Fruit fly (Drosophila melanogaster) whole organism, embryonic: Measurements from ENCODE around the gene CG6693.
A peak's percentile ranks its signal among the peaks of the same experiment; 100 is the strongest.

Experiments used
- CG10274 ChIP-seq: fragments of 200-800 bp; sonication (Bioruptor generic); optimal IDR thresholded peaks from 3 replicates; lab custom pipeline; 2017; ENCODE audit warnings: missing biosample characterization, mild to moderate bottlenecking, missing genetic modification characterization
- CG10366 ChIP-seq: fragments of 200-800 bp; sonication (Bioruptor generic); IDR thresholded peaks from 2 replicates; pipeline ENCODE4 v1.3.6; 2022; ENCODE audit warnings: missing biosample characterization, missing genetic modification characterization
- CG12071 ChIP-seq: fragments of 200-800 bp; sonication (Bioruptor generic); optimal IDR thresholded peaks from 3 replicates; lab custom pipeline; 2018; ENCODE audit warnings: missing biosample characterization, mild to moderate bottlenecking, missing genetic modification characterization
- CG12236 ChIP-seq: fragments of 200-800 bp; sonication (Bioruptor generic); optimal IDR thresholded peaks from 2 replicates; lab custom pipeline; 2016; ENCODE audit warnings: missing biosample characterization, missing genetic modification characterization
- CG12942 ChIP-seq: fragments of 200-800 bp; sonication (Bioruptor generic); optimal IDR thresholded peaks from 3 replicates; lab custom pipeline; 2016; ENCODE audit warnings: missing biosample characterization, missing genetic modification characterization
- CG1647 ChIP-seq: fragments of 200-800 bp; sonication (Bioruptor generic); optimal IDR thresholded peaks from 3 replicates; lab custom pipeline; 2016; ENCODE audit warnings: missing biosample characterization, missing genetic modification characterization
- CG2889 ChIP-seq: fragments of 200-800 bp; sonication (Bioruptor generic); IDR thresholded peaks from 3 replicates; pipeline ENCODE4 v1.3.6; 2022; ENCODE audit warnings: missing biosample characterization, missing genetic modification characterization
- CG31388 ChIP-seq: fragments of 200-800 bp; sonication (Bioruptor generic); optimal IDR thresholded peaks from 2 replicates; lab custom pipeline; 2016; ENCODE audit warnings: missing biosample characterization, missing genetic modification characterization
- CG3726 ChIP-seq: fragments of 200-800 bp; sonication (Bioruptor generic); IDR thresholded peaks from 3 replicates; pipeline ENCODE4, ENCODE4 v1.3.6; 2022; ENCODE audit warnings: missing biosample characterization, missing genetic modification characterization
- CG3847 ChIP-seq: fragments of 200-800 bp; sonication (Bioruptor generic); IDR thresholded peaks from 2 replicates; pipeline ENCODE4 v1.3.6; 2022; ENCODE audit warnings: missing biosample characterization, missing genetic modification characterization
- CG42726 ChIP-seq: fragments of 200-800 bp; sonication (Bioruptor generic); IDR thresholded peaks from 2 replicates; pipeline ENCODE4 v1.3.6; 2022; ENCODE audit warnings: missing biosample characterization, missing genetic modification characterization; ENCODE audit not compliant: partially characterized antibody
- CG4360 ChIP-seq: fragments of 200-800 bp; sonication (Bioruptor generic); IDR thresholded peaks from 2 replicates; pipeline ENCODE4 v1.3.6; 2022; ENCODE audit warnings: missing biosample characterization, missing genetic modification characterization
- CG4730 ChIP-seq: fragments of 200-800 bp; sonication (Bioruptor generic); IDR thresholded peaks from 2 replicates; pipeline ENCODE4 v1.3.6; 2022; ENCODE audit warnings: missing biosample characterization, missing genetic modification characterization
- CG6689 ChIP-seq: fragments of 200-800 bp; sonication (Bioruptor generic); IDR thresholded peaks from 2 replicates; pipeline ENCODE4 v1.3.6; 2022; ENCODE audit warnings: missing biosample characterization, missing genetic modification characterization
- CG7839 ChIP-seq: fragments of 200-800 bp; sonication (Bioruptor generic); optimal IDR thresholded peaks from 3 replicates; lab custom pipeline; 2018; ENCODE audit warnings: missing biosample characterization, mild to moderate bottlenecking, missing genetic modification characterization, moderate library complexity
- CoRest ChIP-seq: fragments of 200-800 bp; sonication (Bioruptor generic); optimal IDR thresholded peaks from 3 replicates; lab custom pipeline; 2018; ENCODE audit warnings: missing biosample characterization, mild to moderate bottlenecking, missing genetic modification characterization, moderate library complexity
- Dek ChIP-seq: fragments of 200-800 bp; sonication (Bioruptor generic); optimal IDR thresholded peaks from 3 replicates; lab custom pipeline; 2019; ENCODE audit warnings: missing biosample characterization, mild to moderate bottlenecking, missing genetic modification characterization, moderate library complexity
- Eip74EF ChIP-seq, 2 experiments: fragments of 200-800 bp in 1 of 2; fragments of >200 bp in 1 of 2; sonication (Bioruptor generic) in 1 of 2; optimal IDR thresholded peaks; 2 replicates each; lab custom pipeline; 2017 to 2019; ENCODE audit warnings: missing biosample characterization in 2 of 2, missing genetic modification characterization in 2 of 2, mild to moderate bottlenecking in 1 of 2, moderate library complexity in 1 of 2
- Kr ChIP-seq: fragments of 200-800 bp; sonication (Bioruptor generic); optimal IDR thresholded peaks from 2 replicates; lab custom pipeline; 2017; ENCODE audit warnings: missing biosample characterization, mild to moderate bottlenecking, missing genetic modification characterization
- Max ChIP-seq: fragments of 200-800 bp; sonication (Bioruptor generic); optimal IDR thresholded peaks from 2 replicates; lab custom pipeline; 2016; ENCODE audit warnings: missing biosample characterization, mild to moderate bottlenecking, missing genetic modification characterization
- NC2β ChIP-seq: fragments of 200-800 bp; sonication (Bioruptor generic); optimal IDR thresholded peaks from 2 replicates; lab custom pipeline; 2016; ENCODE audit warnings: missing biosample characterization, missing genetic modification characterization
- Nf-YA ChIP-seq: fragments of 200-800 bp; sonication (Bioruptor generic); IDR thresholded peaks from 2 replicates; pipeline ENCODE4 v1.3.6; 2022; ENCODE audit warnings: missing biosample characterization, missing genetic modification characterization
- Nf-YB ChIP-seq: fragments of 200-800 bp; sonication (Bioruptor generic); optimal IDR thresholded peaks from 3 replicates; lab custom pipeline; 2019; ENCODE audit warnings: missing biosample characterization, mild to moderate bottlenecking, missing genetic modification characterization, moderate library complexity
- Oaz ChIP-seq: fragments of 200-800 bp; sonication (Bioruptor generic); IDR thresholded peaks from 2 replicates; pipeline ENCODE4 v1.3.6; 2022; ENCODE audit warnings: missing biosample characterization, missing genetic modification characterization
- Sin3A ChIP-seq: fragments of >200 bp; optimal IDR thresholded peaks from 2 replicates; lab custom pipeline; 2018
- abd-A ChIP-seq: fragments of 200-800 bp; sonication (Bioruptor generic); optimal IDR thresholded peaks from 3 replicates; lab custom pipeline; 2019; ENCODE audit warnings: missing biosample characterization, mild to moderate bottlenecking, missing genetic modification characterization, moderate library complexity
- al ChIP-seq: fragments of 200-800 bp; sonication (Bioruptor generic); IDR thresholded peaks from 2 replicates; pipeline ENCODE4 v1.3.6; 2022; ENCODE audit warnings: missing biosample characterization, missing genetic modification characterization
- ap ChIP-seq: fragments of 200-800 bp; sonication (Bioruptor generic); IDR thresholded peaks from 2 replicates; pipeline ENCODE4 v1.3.6; 2022; ENCODE audit warnings: missing biosample characterization, missing genetic modification characterization
- cato ChIP-seq: fragments of 200-800 bp; sonication (Bioruptor generic); optimal IDR thresholded peaks from 2 replicates; lab custom pipeline; 2016; ENCODE audit warnings: missing biosample characterization, missing genetic modification characterization, borderline replicate concordance
- emc ChIP-seq: fragments of 200-800 bp; sonication (Bioruptor generic); optimal IDR thresholded peaks from 2 replicates; lab custom pipeline; 2016; ENCODE audit warnings: missing biosample characterization, missing genetic modification characterization
- exex ChIP-seq: fragments of 200-800 bp; sonication (Bioruptor generic); optimal IDR thresholded peaks from 4 replicates; lab custom pipeline; 2018; ENCODE audit warnings: missing biosample characterization, mild to moderate bottlenecking, missing genetic modification characterization, moderate library complexity
- fd3F ChIP-seq: fragments of 200-800 bp; sonication (Bioruptor generic); optimal IDR thresholded peaks from 2 replicates; lab custom pipeline; 2018; ENCODE audit warnings: missing biosample characterization, mild to moderate bottlenecking, missing genetic modification characterization, moderate library complexity
- fd96Cb ChIP-seq: fragments of 200-800 bp; sonication (Bioruptor generic); optimal IDR thresholded peaks from 2 replicates; lab custom pipeline; 2018; ENCODE audit warnings: missing biosample characterization, mild to moderate bottlenecking, missing genetic modification characterization, moderate library complexity
- gfzf ChIP-seq: fragments of 200-800 bp; sonication (Bioruptor generic); optimal IDR thresholded peaks from 2 replicates; lab custom pipeline; 2016; ENCODE audit warnings: missing biosample characterization, mild to moderate bottlenecking, missing genetic modification characterization, moderate library complexity
- jumu ChIP-seq: fragments of 200-800 bp; sonication (Bioruptor generic); optimal IDR thresholded peaks from 3 replicates; lab custom pipeline; 2016; ENCODE audit warnings: missing biosample characterization, missing genetic modification characterization
- kay ChIP-seq: fragments of 200-800 bp; sonication (Bioruptor generic); optimal IDR thresholded peaks from 2 replicates; lab custom pipeline; 2016; ENCODE audit warnings: missing biosample characterization, missing genetic modification characterization
- lab ChIP-seq: fragments of 200-800 bp; sonication (Bioruptor generic); optimal IDR thresholded peaks from 3 replicates; lab custom pipeline; 2017; ENCODE audit warnings: missing biosample characterization, missing genetic modification characterization, mild to moderate bottlenecking, moderate library complexity, missing genetic modification reagents
- lmd ChIP-seq: fragments of 200-800 bp; sonication (Bioruptor generic); IDR thresholded peaks from 2 replicates; pipeline ENCODE4 v1.3.6; 2022; ENCODE audit warnings: missing biosample characterization, missing genetic modification characterization
- mld ChIP-seq: fragments of 200-800 bp; sonication (Bioruptor generic); IDR thresholded peaks from 3 replicates; pipeline ENCODE4 v1.3.6; 2022; ENCODE audit warnings: missing biosample characterization, missing genetic modification characterization; ENCODE audit not compliant: partially characterized antibody
- pita ChIP-seq: fragments of 200-800 bp; sonication (Bioruptor generic); optimal IDR thresholded peaks from 2 replicates; lab custom pipeline; 2017; ENCODE audit warnings: missing biosample characterization, mild to moderate bottlenecking, missing genetic modification characterization
- run ChIP-seq: fragments of 200-800 bp; sonication (Bioruptor generic); optimal IDR thresholded peaks from 3 replicates; lab custom pipeline; 2018; ENCODE audit warnings: missing biosample characterization, mild to moderate bottlenecking, missing genetic modification characterization
- sna ChIP-seq: fragments of 200-800 bp; sonication (Bioruptor generic); IDR thresholded peaks from 2 replicates; pipeline ENCODE4 v1.3.6; 2022; ENCODE audit warnings: missing biosample characterization, missing genetic modification characterization; ENCODE audit not compliant: partially characterized antibody
- sr ChIP-seq: fragments of 200-800 bp; sonication (Bioruptor generic); IDR thresholded peaks from 3 replicates; pipeline ENCODE4 v1.3.6; 2022; ENCODE audit warnings: missing biosample characterization, missing genetic modification characterization
- tll ChIP-seq, 2 experiments: fragments of 200-800 bp in 1 of 2; fragments of >200 bp in 1 of 2; sonication (Bioruptor generic) in 1 of 2; optimal IDR thresholded peaks; 2 replicates each; lab custom pipeline; 2017 to 2019; ENCODE audit warnings: missing biosample characterization in 2 of 2, missing genetic modification characterization in 2 of 2, mild to moderate bottlenecking in 1 of 2, moderate library complexity in 1 of 2
- ttk ChIP-seq: fragments of 200-800 bp; sonication (Bioruptor generic); IDR thresholded peaks from 2 replicates; pipeline ENCODE4 v2.1.2; 2022; ENCODE audit warnings: missing biosample characterization, missing genetic modification characterization
- usp ChIP-seq: fragments of >200 bp; optimal IDR thresholded peaks from 2 replicates; lab custom pipeline; 2017; ENCODE audit warnings: missing biosample characterization, missing genetic modification characterization
- yki ChIP-seq: fragments of >200 bp; optimal IDR thresholded peaks from 3 replicates; lab custom pipeline; 2018
- zf30C ChIP-seq: fragments of 200-800 bp; sonication (Bioruptor generic); optimal IDR thresholded peaks from 3 replicates; lab custom pipeline; 2018; ENCODE audit warnings: missing biosample characterization, mild to moderate bottlenecking, missing genetic modification characterization
- zfh2 ChIP-seq: fragments of 200-800 bp; sonication (Bioruptor generic); optimal IDR thresholded peaks from 2 replicates; lab custom pipeline; 2016; ENCODE audit warnings: missing biosample characterization, missing genetic modification characterization

Gene CG6693

dm6 chr3R:11221437-11222230, at the start of gene CG6693, which contains the start of gene RpL3 (continued):
- TF ChIP-seq CG10274 (GFP tag; lab: Kevin White, UChicago) (peak; percentile 0), sna (no peak), yki (lab: Kevin White, UChicago) (no peak), jumu (GFP tag; lab: Kevin White, UChicago) (no peak), ttk (GFP tag; lab: Robert Waterston, UW) (peak; percentile 55), CG42726 (GFP tag; lab: Robert Waterston, UW) (peak; percentile 77; the same call in 1 of the 2 replicates), gfzf (GFP tag; lab: Kevin White, UChicago) (peak; percentile 100), usp (GFP tag; lab: Kevin White, UChicago) (no peak), Oaz (GFP tag; lab: Robert Waterston, UW) (no peak), zfh2 (GFP tag; lab: Kevin White, UChicago) (no peak), run (tag; lab: Kevin White, UChicago) (peak; percentile 57), CG3847 (peak; percentile 65), sr (GFP tag; lab: Robert Waterston, UW) (peak; percentile 67; the same call in 2 of the 3 replicates), fd96Cb (tag; lab: Kevin White, UChicago) (peak; percentile 51), ap (GFP tag; lab: Robert Waterston, UW) (peak; percentile 43; the same call in 1 of the 2 replicates), CG12236 (GFP tag; lab: Kevin White, UChicago) (peak; percentile 57), zf30C (no peak), CoRest (peak; percentile 44), tll (GFP tag; optimal IDR thresholded peaks at IDR 0.05; lab: Kevin White, UChicago) (no peak), CG6689 (GFP tag; lab: Robert Waterston, UW) (peak; percentile 60), CG4360 (no peak), Nf-YA (GFP tag; lab: Robert Waterston, UW) (peak; percentile 76), abd-A (no peak), NC2β (peak; percentile 96), Dek (tag; lab: Kevin White, UChicago) (peak; percentile 70), Max (peak; percentile 86), fd3F (GFP tag; lab: Kevin White, UChicago) (peak; percentile 53), al (peak; percentile 29; the same call in 1 of the 2 replicates), kay (GFP tag; lab: Kevin White, UChicago) (peak; percentile 14), cato (peak; percentile 43), CG2889 (GFP tag; lab: Robert Waterston, UW) (no peak), mld (GFP tag; lab: Robert Waterston, UW) (no peak), exex (tag; lab: Kevin White, UChicago) (peak; percentile 75), Kr (GFP tag; lab: Kevin White, UChicago) (no peak), pita (GFP tag; lab: Kevin White, UChicago) (peak; percentile 87), CG3726 (GFP tag; lab: Robert Waterston, UW) (no peak), CG12071 (GFP tag; lab: Kevin White, UChicago) (peak; percentile 89), Nf-YB (GFP tag; lab: Kevin White, UChicago) (peak; percentile 56), Eip74EF (GFP tag; optimal IDR thresholded peaks at IDR 0.05; lab: Kevin White, UChicago) (peak in 1 of 2 experiments; percentile 83), CG10366 (GFP tag; lab: Robert Waterston, UW) (peak; percentile 27; the same call in 1 of the 2 replicates), lab (GFP tag; lab: Kevin White, UChicago) (peak; percentile 92), CG12942 (peak; percentile 19), CG31388 (GFP tag; lab: Kevin White, UChicago) (no peak), lmd (GFP tag; lab: Robert Waterston, UW) (no peak; the same call in 1 of the 2 replicates), CG4730 (peak; percentile 38), emc (peak; percentile 53), CG7839 (tag; lab: Kevin White, UChicago) (peak; percentile 77), Sin3A (lab: Kevin White, UChicago) (peak; percentile 99), CG1647 (GFP tag; lab: Kevin White, UChicago) (peak; percentile 52)
